Fruit fly (Drosophila melanogaster): ENCODE results near the gene Trx2.
A peak's percentile ranks its signal among the peaks of the same experiment; 100 is the strongest.

Trx2 gene

dm6 chr2L:9564527-9564926 lies 48.4 kb upstream of the Trx2 start (continued):
- TF ChIP-seq Xrp1 (GFP tag; IDR thresholded peaks at IDR 0.05) (0 out of 2 replicates have a peak, but pooled peaks have one; percentile 29), br (optimal IDR thresholded peaks at IDR 0.05) (no peak), CG10321 (GFP tag; IDR thresholded peaks at IDR 0.05) (no peak), Hr51 (GFP tag; optimal IDR thresholded peaks at IDR 0.05) (peak in 1 of 2 experiments; percentile 74), CG13624 (GFP tag; optimal IDR thresholded peaks at IDR 0.05) (no peak), ham (GFP tag; IDR thresholded peaks at IDR 0.05) (no peak), inv (GFP tag; IDR thresholded peaks at IDR 0.05; ENCODE audit: partially characterized antibody) (no peak), rib (GFP tag; IDR thresholded peaks at IDR 0.05) (no peak), wek (GFP tag; optimal IDR thresholded peaks at IDR 0.05) (no peak), CG6791 (GFP tag; IDR thresholded peaks at IDR 0.05; ENCODE audit: partially characterized antibody) (no peak), pita (GFP tag; optimal IDR thresholded peaks at IDR 0.05) (no peak), CG6654 (GFP tag; optimal IDR thresholded peaks at IDR 0.05) (no peak), kah (GFP tag; optimal IDR thresholded peaks at IDR 0.05) (no peak), CG9797 (GFP tag; optimal IDR thresholded peaks at IDR 0.05) (no peak), TFAM (GFP tag; optimal IDR thresholded peaks at IDR 0.05) (no peak), CG2116 (GFP tag; optimal IDR thresholded peaks at IDR 0.05) (no peak), CG10431 (GFP tag; optimal IDR thresholded peaks at IDR 0.05) (no peak), vfl (GFP tag; optimal IDR thresholded peaks at IDR 0.05) (no peak), gem (tag; optimal IDR thresholded peaks at IDR 0.05) (peak; percentile 75), CHES-1-like (GFP tag; optimal IDR thresholded peaks at IDR 0.05) (no peak), Dek (tag; optimal IDR thresholded peaks at IDR 0.05) (peak; percentile 46), CG12219 (GFP tag; optimal IDR thresholded peaks at IDR 0.05) (peak; percentile 17), CG3838 (GFP tag; optimal IDR thresholded peaks at IDR 0.05) (no peak), CG3407 (GFP tag; optimal IDR thresholded peaks at IDR 0.05) (no peak), ac (GFP tag; optimal IDR thresholded peaks at IDR 0.05) (no peak), vnd (GFP tag; IDR thresholded peaks at IDR 0.05; ENCODE audit: partially characterized antibody) (no peak), lbe (GFP tag; optimal IDR thresholded peaks at IDR 0.05) (no peak), CG5180 (GFP tag; optimal IDR thresholded peaks at IDR 0.05) (peak; percentile 2), CG10274 (GFP tag; optimal IDR thresholded peaks at IDR 0.05) (no peak), pho (GFP tag; optimal IDR thresholded peaks at IDR 0.05) (no peak), CG9876 (GFP tag; optimal IDR thresholded peaks at IDR 0.05) (no peak), HLH3B (GFP tag; IDR thresholded peaks at IDR 0.05) (peak; percentile 44; the same call in 1 of the 2 replicates), HHEX (GFP tag; optimal IDR thresholded peaks at IDR 0.05) (peak; percentile 42), CG30403 (GFP tag; optimal IDR thresholded peaks at IDR 0.05) (peak; percentile 50), esg (GFP tag; conservative IDR thresholded peaks at IDR 0.05) (0 out of 2 replicates have a peak, but pooled peaks have one; percentile 24), Nf-YB (GFP tag; optimal IDR thresholded peaks at IDR 0.05) (no peak), klu (GFP tag; IDR thresholded peaks at IDR 0.05) (peak; percentile 10; the same call in 1 of the 2 replicates), dm (GFP tag; optimal IDR thresholded peaks at IDR 0.05) (no peak), Bteb2 (GFP tag; optimal IDR thresholded peaks at IDR 0.05) (no peak), CG1529 (GFP tag; optimal IDR thresholded peaks at IDR 0.05) (no peak), CG17829 (tag; optimal IDR thresholded peaks at IDR 0.05) (peak; percentile 29), CG12942 (GFP tag; optimal IDR thresholded peaks at IDR 0.05) (no peak), CG17385 (GFP tag; optimal IDR thresholded peaks at IDR 0.05) (peak; percentile 40), dan (GFP tag; IDR thresholded peaks at IDR 0.05) (no peak), Scr (GFP tag; IDR thresholded peaks at IDR 0.05; ENCODE audit: partially characterized antibody) (no peak), CG34376 (GFP tag; optimal IDR thresholded peaks at IDR 0.05) (no peak), chif (GFP tag; optimal IDR thresholded peaks at IDR 0.05) (no peak), CG17568 (GFP tag; optimal IDR thresholded peaks at IDR 0.05) (no peak), CG9609 (GFP tag; optimal IDR thresholded peaks at IDR 0.05) (no peak), unpg (GFP tag; optimal IDR thresholded peaks at IDR 0.05) (peak; percentile 42), H2.0 (GFP tag; IDR thresholded peaks at IDR 0.05) (no peak)
